Worm (Caenorhabditis elegans): ENCODE data around the gene R03H10.5.
"Not testable (repeated sequence)": the region's sequence is repeated elsewhere in the genome, so short reads cannot be mapped to it uniquely, and the experiment has no call there.

R03H10.5 gene

ce11 chrII:4168404-4168803 is 2.0 kb downstream of the R03H10.5 start, which contains the start of gene R03H10.4:
Gene R03H10.4, minus strand, starts transcription at chrII:4168504.
- not testable (repeated sequence) for TF ChIP-seq dao-5, him-1, W03F9.2 (tag; optimal IDR thresholded peaks at IDR 0.05)

DNA sequence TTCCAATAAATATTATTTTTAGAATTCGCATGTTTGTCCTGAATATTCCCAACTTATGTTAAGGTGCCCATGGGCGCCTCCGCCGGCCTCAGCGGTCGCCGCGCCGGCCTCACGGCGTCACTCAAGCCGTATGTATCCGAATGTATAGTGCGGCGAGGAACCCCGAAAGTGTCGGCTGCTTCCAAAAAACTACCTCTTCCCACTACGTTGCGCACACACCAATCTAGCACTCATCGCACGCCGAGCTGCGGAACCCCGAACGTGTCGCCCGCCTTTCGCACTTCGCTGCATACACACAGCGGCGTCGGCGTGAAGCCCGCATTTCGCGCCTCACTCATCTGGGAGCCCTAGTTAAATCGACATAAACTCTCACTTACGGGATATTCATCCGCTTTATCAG is 2.6 kb downstream of the R03H10.5 start:
- no peak for TF ChIP-seq W03F9.2 (tag; optimal IDR thresholded peaks at IDR 0.05)
- no peak for TF ChIP-seq him-1 (tag; optimal IDR thresholded peaks at IDR 0.05)
- no peak for TF ChIP-seq dao-5 (tag; optimal IDR thresholded peaks at IDR 0.05)

DNA sequence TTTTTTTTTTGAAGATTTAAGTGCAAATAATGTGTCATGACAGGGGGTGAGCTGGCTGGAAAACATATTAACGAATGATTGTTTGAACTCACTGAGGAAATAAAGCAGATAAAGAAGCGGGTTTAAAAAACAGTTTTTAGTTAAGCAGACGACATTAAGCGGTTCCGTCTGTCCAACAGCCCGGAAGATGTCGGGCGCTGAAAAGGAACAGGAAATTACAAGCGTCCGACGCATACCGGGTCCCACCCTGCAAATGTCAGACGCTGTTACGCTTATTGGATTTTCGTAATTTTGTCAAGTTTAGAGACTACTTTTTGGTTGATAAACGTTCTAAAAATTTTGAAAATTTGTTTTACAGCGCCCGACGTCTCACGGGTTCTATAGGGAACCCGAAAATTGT is 10.8 kb downstream of the R03H10.5 start:
- TF ChIP-seq dao-5 (tag; optimal IDR thresholded peaks at IDR 0.05) = no peak
- no peak for TF ChIP-seq him-1 (tag; optimal IDR thresholded peaks at IDR 0.05)
- TF ChIP-seq W03F9.2 (tag; optimal IDR thresholded peaks at IDR 0.05) = no peak

DNA sequence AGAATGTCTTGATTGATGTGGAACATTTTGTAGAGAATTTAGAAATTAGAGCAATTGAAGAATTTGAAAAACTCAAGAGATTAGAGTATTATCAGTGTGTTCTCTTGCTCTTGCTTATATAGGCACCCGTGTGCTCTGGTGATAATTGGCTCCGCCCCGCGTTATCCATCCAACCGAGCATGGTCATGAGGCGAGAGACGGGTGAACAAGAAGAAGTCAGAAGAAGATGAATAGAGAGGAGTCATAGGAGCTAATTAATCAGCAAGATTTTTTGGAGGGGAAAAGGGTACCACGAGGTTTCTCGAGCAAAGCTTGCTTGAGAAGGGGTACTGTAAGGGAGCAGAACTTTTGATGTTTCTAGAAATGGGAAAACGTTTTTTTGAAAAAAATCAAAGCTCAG is 12.6 kb downstream of the R03H10.5 start:
- TF ChIP-seq him-1 (tag; optimal IDR thresholded peaks at IDR 0.05) = no peak

ce11 chrII:4155112-4155823 is 15.1 kb downstream of the R03H10.5 start, which contains the start of gene R03H10.2:
Gene R03H10.2, plus strand, starts transcription at chrII:4155773.
- TF ChIP-seq him-1 (tag; optimal IDR thresholded peaks at IDR 0.05) (no peak), dao-5 (tag; optimal IDR thresholded peaks at IDR 0.05) (no peak), W03F9.2 (tag; optimal IDR thresholded peaks at IDR 0.05) (no peak)

DNA sequence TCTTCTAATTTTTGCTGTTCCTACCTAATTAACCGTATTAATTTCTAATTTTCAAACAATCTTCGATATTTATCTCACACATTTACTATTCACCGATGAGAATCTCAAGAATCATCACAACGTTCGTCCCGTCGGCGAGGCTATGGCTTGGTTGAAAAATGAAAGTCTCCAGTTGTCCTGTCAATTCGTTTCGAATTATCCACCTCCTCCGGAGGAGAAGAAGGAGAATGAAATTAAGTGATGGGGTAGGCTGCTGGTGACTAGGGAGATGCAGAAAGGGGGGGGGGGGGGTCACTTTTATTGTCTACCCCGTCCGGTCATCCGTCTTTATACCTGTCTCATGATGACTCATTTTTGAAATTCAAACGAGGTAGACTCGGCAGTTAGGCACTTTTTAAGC is 17.5 kb downstream of the R03H10.5 start:
- TF ChIP-seq him-1 (tag; optimal IDR thresholded peaks at IDR 0.05) (no peak), dao-5 (tag; optimal IDR thresholded peaks at IDR 0.05) (no peak), W03F9.2 (tag; optimal IDR thresholded peaks at IDR 0.05) (no peak)

- TF ChIP-seq dao-5 (tag; optimal IDR thresholded peaks at IDR 0.05) (no peak), W03F9.2 (tag; optimal IDR thresholded peaks at IDR 0.05) (no peak), him-1 (tag; optimal IDR thresholded peaks at IDR 0.05) (no peak)
Observed at ce11 chrII:4151499-4152132, 18.8 kb downstream of the R03H10.5 start.

ce11 chrII:4150211-4150610 is 20.2 kb downstream of the R03H10.5 start:
- TF ChIP-seq dao-5 (tag; optimal IDR thresholded peaks at IDR 0.05) = no peak
- no peak for TF ChIP-seq him-1 (tag; optimal IDR thresholded peaks at IDR 0.05)
- TF ChIP-seq W03F9.2 (tag; optimal IDR thresholded peaks at IDR 0.05) = no peak

DNA sequence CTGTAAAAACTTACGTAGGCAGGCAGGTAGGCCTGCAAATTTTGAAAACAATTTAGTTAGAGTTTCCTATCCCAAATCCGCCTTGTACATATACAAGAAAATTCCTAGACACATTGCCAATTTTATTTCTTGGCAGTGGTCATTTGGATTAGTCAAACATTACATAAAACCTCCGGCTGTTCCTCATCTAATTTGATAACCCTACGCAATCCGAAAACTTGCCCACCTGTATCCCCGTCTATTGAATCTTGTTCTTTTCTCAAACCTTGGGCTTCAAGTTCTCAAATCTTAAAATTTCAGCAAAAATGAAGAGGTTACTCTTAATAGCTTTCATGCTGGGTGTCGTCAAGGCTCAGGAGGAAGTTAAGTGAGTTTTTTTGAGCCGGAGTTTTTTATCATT is 24.4 kb downstream of the R03H10.5 start, which contains the start of gene F56D3.1:
F56D3.1 (plus strand) TSS at position 301 of the 400 bp plus-strand sequence.
- no peak for TF ChIP-seq him-1 (tag; optimal IDR thresholded peaks at IDR 0.05)
- TF ChIP-seq dao-5 (tag; optimal IDR thresholded peaks at IDR 0.05) = no peak
- no peak for TF ChIP-seq W03F9.2 (tag; optimal IDR thresholded peaks at IDR 0.05)

DNA sequence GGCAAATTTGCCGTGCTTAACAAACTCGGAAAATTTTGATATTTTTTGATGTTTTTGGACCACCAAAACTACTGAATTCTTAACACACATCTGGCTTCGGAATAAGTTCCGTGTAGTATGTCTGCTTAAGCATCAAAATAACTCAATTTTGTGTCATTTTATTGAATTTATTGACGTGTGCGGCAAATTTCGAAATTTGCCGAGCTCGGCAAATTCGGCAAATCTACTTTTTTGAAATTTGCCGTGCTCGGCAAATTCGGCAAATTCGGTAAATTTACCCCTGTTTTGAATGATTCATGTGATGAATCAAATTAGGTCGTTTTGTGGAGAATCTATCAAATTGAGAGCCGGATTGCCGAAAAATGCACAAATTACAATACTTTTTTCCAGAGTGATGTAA is 35.1 kb downstream of the R03H10.5 start, which contains the start of gene ast-1:
ast-1 (minus strand) TSS at position 101 of the 400 bp plus-strand sequence.
- TF ChIP-seq W03F9.2, dao-5, him-1 (tag; optimal IDR thresholded peaks at IDR 0.05): not testable (repeated sequence)

DNA sequence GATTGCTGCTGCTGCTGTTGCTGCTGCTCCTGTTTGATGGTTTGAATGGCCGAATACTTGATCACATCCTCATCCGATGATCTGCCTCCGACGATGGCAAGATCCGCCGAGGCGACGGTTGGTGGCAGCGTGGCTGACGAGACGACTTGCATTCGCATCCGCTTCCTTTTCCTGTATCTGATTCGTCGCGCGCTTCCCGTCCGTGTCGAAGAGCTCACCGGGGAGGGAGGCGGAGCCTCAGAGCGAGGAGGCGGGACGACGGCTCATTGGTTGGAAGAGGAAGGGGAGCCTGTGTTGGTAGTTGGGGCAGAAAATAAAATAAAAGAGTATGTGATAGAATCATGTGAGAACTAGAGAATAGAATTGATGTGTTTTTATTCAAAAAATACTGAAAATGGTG is 35.7 kb downstream of the R03H10.5 start:
- TF ChIP-seq W03F9.2 (tag; optimal IDR thresholded peaks at IDR 0.05) (no peak), him-1 (tag; optimal IDR thresholded peaks at IDR 0.05) (no peak), dao-5 (tag; optimal IDR thresholded peaks at IDR 0.05) (no peak)

- TF ChIP-seq dao-5 (tag; optimal IDR thresholded peaks at IDR 0.05) (no peak), him-1 (tag; optimal IDR thresholded peaks at IDR 0.05) (no peak)
Observed at ce11 chrII:4133332-4133731, 37.1 kb downstream of the R03H10.5 start.

DNA sequence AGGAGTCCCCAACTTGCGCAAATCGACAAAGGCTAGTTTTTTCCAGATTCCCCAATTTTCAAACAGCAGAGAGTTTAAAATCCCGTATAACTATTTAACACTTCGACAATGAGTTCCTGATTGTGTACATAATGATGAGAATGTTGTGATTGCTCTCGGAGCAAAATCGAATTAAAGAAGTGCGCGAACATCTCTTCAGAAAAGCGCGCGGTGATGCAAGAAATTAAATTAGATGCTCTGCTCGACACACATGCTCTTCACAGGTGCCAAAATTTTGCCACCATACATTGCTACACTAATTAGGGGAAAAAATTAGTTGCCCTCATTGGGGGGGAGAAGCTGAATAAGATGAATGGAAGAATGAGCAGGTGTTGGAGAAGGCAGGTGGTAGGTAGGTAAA is 41.0 kb downstream of the R03H10.5 start:
- TF ChIP-seq dao-5 (tag; optimal IDR thresholded peaks at IDR 0.05) = no peak
- TF ChIP-seq him-1 (tag; optimal IDR thresholded peaks at IDR 0.05) = no peak
- no peak for TF ChIP-seq W03F9.2 (tag; optimal IDR thresholded peaks at IDR 0.05)

- no peak for TF ChIP-seq dao-5 (tag; optimal IDR thresholded peaks at IDR 0.05)
- TF ChIP-seq him-1 (tag; optimal IDR thresholded peaks at IDR 0.05) = no peak
- no peak for TF ChIP-seq W03F9.2 (tag; optimal IDR thresholded peaks at IDR 0.05)
Observed at ce11 chrII:4125239-4125638, 45.2 kb downstream of the R03H10.5 start.

Measured in whole organism, L4/young adult.